Worm (Caenorhabditis elegans) whole organism, midembryonic: ENCODE results near the gene prk-2.

Source experiments
- T22C8.4 ChIP-seq: fragments of 200-800 bp; sonication (Bioruptor generic); IDR thresholded peaks from 2 replicates; pipeline ENCODE4 v1.3.6; 2022; ENCODE audit warnings: missing genetic modification characterization, missing compliant biosample characterization
- cog-1 ChIP-seq: sonication (generic microtip); optimal IDR thresholded peaks from 2 replicates; lab custom pipeline; 2016; ENCODE audit warnings: missing genetic modification characterization, missing compliant biosample characterization
- flt-1 ChIP-seq: fragments of 200-800 bp; sonication (Bioruptor generic); IDR thresholded peaks from 2 replicates; pipeline ENCODE4 v1.3.6; 2022; ENCODE audit warnings: missing genetic modification characterization, missing compliant biosample characterization
- klf-2 ChIP-seq: fragments of 200-800 bp; sonication (Bioruptor generic); conservative IDR thresholded peaks from 2 replicates; pipeline ENCODE4 v1.3.6; 2022; ENCODE audit warnings: missing genetic modification reagents, missing genetic modification characterization, missing compliant biosample characterization
- med-1 ChIP-seq: sonication (generic microtip); optimal IDR thresholded peaks from 2 replicates; lab custom pipeline; 2017; ENCODE audit warnings: missing genetic modification characterization, mild to moderate bottlenecking, missing compliant biosample characterization, antibody characterized with exemption, missing genetic modification reagents; ENCODE audit not compliant: insufficient read depth
- ref-1 ChIP-seq: fragments of 200-800 bp; sonication (Bioruptor generic); conservative IDR thresholded peaks from 2 replicates; pipeline ENCODE4 v1.3.6; 2022; ENCODE audit warnings: missing genetic modification reagents, missing genetic modification characterization, missing compliant biosample characterization
- tab-1 ChIP-seq: fragments of 200-800 bp; sonication (Bioruptor generic); IDR thresholded peaks from 2 replicates; pipeline ENCODE4 v1.3.6; 2022; ENCODE audit warnings: missing genetic modification characterization, missing compliant biosample characterization
- ztf-23 ChIP-seq: fragments of 200-800 bp; sonication (Bioruptor generic); IDR thresholded peaks from 2 replicates; pipeline ENCODE4 v1.3.6; 2022; ENCODE audit warnings: missing genetic modification reagents, missing genetic modification characterization, missing compliant biosample characterization
- ztf-29 ChIP-seq: fragments of 200-800 bp; sonication (Bioruptor generic); IDR thresholded peaks from 2 replicates; pipeline ENCODE4 v1.3.6; 2022; ENCODE audit warnings: missing genetic modification reagents, missing genetic modification characterization, missing compliant biosample characterization

Gene prk-2

ce11 chrIII:3317887-3318286, 52.1 kb downstream of the prk-2 start:
- TF ChIP-seq T22C8.4 (no peak), flt-1 (no peak), ref-1 (GFP tag; lab: Robert Waterston, UW) (no peak), klf-2 (no peak), cog-1 (tag; lab: Kevin White, UChicago) (no peak), ztf-23 (GFP tag; lab: Robert Waterston, UW) (no peak), med-1 (GFP tag; lab: Kevin White, UChicago) (no peak), tab-1 (GFP tag; lab: Robert Waterston, UW) (no peak), ztf-29 (GFP tag; lab: Robert Waterston, UW) (no peak)
